Fruit fly (Drosophila melanogaster) whole organism, embryonic: Measurements from ENCODE around the gene CG5500.

Experiments used
- B-H1 ChIP-seq: fragments of 200-800 bp; sonication (Bioruptor generic); IDR thresholded peaks from 3 replicates; pipeline ENCODE4 v1.3.6; 2022; ENCODE audit warnings: missing biosample characterization, missing genetic modification characterization
- Blimp-1 ChIP-seq: fragments of 200-800 bp; sonication (Bioruptor generic); optimal IDR thresholded peaks from 3 replicates; lab custom pipeline; 2018; ENCODE audit warnings: missing biosample characterization, missing genetic modification characterization, mild to moderate bottlenecking, moderate library complexity, missing genetic modification reagents
- CG1024 ChIP-seq: fragments of 200-800 bp; sonication (Bioruptor generic); IDR thresholded peaks from 2 replicates; pipeline ENCODE4 v1.3.6; 2022; ENCODE audit warnings: missing biosample characterization, missing genetic modification characterization
- CG11456 ChIP-seq: fragments of 200-800 bp; sonication (Bioruptor generic); IDR thresholded peaks from 3 replicates; pipeline ENCODE4 v1.3.6; 2022; ENCODE audit warnings: missing biosample characterization, missing genetic modification characterization
- CG14860 ChIP-seq: fragments of 200-800 bp; sonication (Bioruptor generic); IDR thresholded peaks from 3 replicates; pipeline ENCODE4 v1.3.6; 2022; ENCODE audit warnings: missing biosample characterization, missing genetic modification characterization; ENCODE audit not compliant: partially characterized antibody
- CG1832 ChIP-seq: fragments of 200-800 bp; sonication (Bioruptor generic); optimal IDR thresholded peaks from 2 replicates; lab custom pipeline; 2017; ENCODE audit warnings: missing biosample characterization, mild to moderate bottlenecking, missing genetic modification characterization, inconsistent platforms
- CG18476 ChIP-seq: fragments of 200-800 bp; sonication (Bioruptor generic); optimal IDR thresholded peaks from 2 replicates; lab custom pipeline; 2016; ENCODE audit warnings: missing biosample characterization, mild to moderate bottlenecking, missing genetic modification characterization
- CG2120 ChIP-seq: fragments of 200-800 bp; sonication (Bioruptor generic); optimal IDR thresholded peaks from 3 replicates; lab custom pipeline; 2016; ENCODE audit warnings: missing biosample characterization, missing genetic modification characterization
- CG30403 ChIP-seq: fragments of 200-800 bp; sonication (Bioruptor generic); optimal IDR thresholded peaks from 3 replicates; lab custom pipeline; 2016; ENCODE audit warnings: missing biosample characterization, missing genetic modification characterization
- CG31224 ChIP-seq: fragments of 200-800 bp; sonication (Bioruptor generic); IDR thresholded peaks from 2 replicates; pipeline ENCODE4 v1.3.6; 2022; ENCODE audit warnings: missing biosample characterization, missing genetic modification characterization
- CG3726 ChIP-seq: fragments of 200-800 bp; sonication (Bioruptor generic); IDR thresholded peaks from 3 replicates; pipeline ENCODE4, ENCODE4 v1.3.6; 2022; ENCODE audit warnings: missing biosample characterization, missing genetic modification characterization
- CG3847 ChIP-seq: fragments of 200-800 bp; sonication (Bioruptor generic); IDR thresholded peaks from 2 replicates; pipeline ENCODE4 v1.3.6; 2022; ENCODE audit warnings: missing biosample characterization, missing genetic modification characterization
- CG6791 ChIP-seq: fragments of 200-800 bp; sonication (Bioruptor generic); IDR thresholded peaks from 3 replicates; pipeline ENCODE4 v1.3.6; 2022; ENCODE audit warnings: missing biosample characterization, missing genetic modification characterization; ENCODE audit not compliant: partially characterized antibody
- CG7839 ChIP-seq: fragments of 200-800 bp; sonication (Bioruptor generic); optimal IDR thresholded peaks from 3 replicates; lab custom pipeline; 2018; ENCODE audit warnings: missing biosample characterization, mild to moderate bottlenecking, missing genetic modification characterization, moderate library complexity
- Dad ChIP-seq: fragments of 200-800 bp; sonication (Bioruptor generic); optimal IDR thresholded peaks from 3 replicates; lab custom pipeline; 2016; ENCODE audit warnings: missing biosample characterization, missing genetic modification characterization
- Dbx ChIP-seq: fragments of 200-800 bp; sonication (Bioruptor generic); IDR thresholded peaks from 3 replicates; pipeline ENCODE4 v1.3.6; 2022; ENCODE audit warnings: missing biosample characterization, missing genetic modification characterization
- E2f1 ChIP-seq: fragments of 200-800 bp; sonication (Bioruptor generic); IDR thresholded peaks from 2 replicates; pipeline ENCODE4 v1.3.6; 2022; ENCODE audit warnings: missing biosample characterization, missing genetic modification characterization
- HLH3B ChIP-seq: fragments of 200-800 bp; sonication (Bioruptor generic); IDR thresholded peaks from 2 replicates; pipeline ENCODE4 v1.3.6; 2022; ENCODE audit warnings: missing biosample characterization, missing genetic modification characterization
- NK7.1 ChIP-seq: fragments of 200-800 bp; sonication (Bioruptor generic); optimal IDR thresholded peaks from 3 replicates; lab custom pipeline; 2016; ENCODE audit warnings: missing biosample characterization, missing genetic modification characterization
- Nf-YB ChIP-seq: fragments of 200-800 bp; sonication (Bioruptor generic); optimal IDR thresholded peaks from 3 replicates; lab custom pipeline; 2019; ENCODE audit warnings: missing biosample characterization, mild to moderate bottlenecking, missing genetic modification characterization, moderate library complexity
- Rfx ChIP-seq: fragments of 200-800 bp; sonication (Bioruptor generic); IDR thresholded peaks from 2 replicates; pipeline ENCODE4 v1.3.6; 2022; ENCODE audit warnings: missing biosample characterization, missing genetic modification characterization
- abd-A ChIP-seq: fragments of 200-800 bp; sonication (Bioruptor generic); optimal IDR thresholded peaks from 3 replicates; lab custom pipeline; 2019; ENCODE audit warnings: missing biosample characterization, mild to moderate bottlenecking, missing genetic modification characterization, moderate library complexity
- al ChIP-seq: fragments of 200-800 bp; sonication (Bioruptor generic); IDR thresholded peaks from 2 replicates; pipeline ENCODE4 v1.3.6; 2022; ENCODE audit warnings: missing biosample characterization, missing genetic modification characterization
- amos ChIP-seq: fragments of 200-800 bp; sonication (Bioruptor generic); IDR thresholded peaks from 2 replicates; pipeline ENCODE4 v1.3.6; 2022; ENCODE audit warnings: missing biosample characterization, missing genetic modification characterization; ENCODE audit not compliant: partially characterized antibody
- cg ChIP-seq: fragments of 200-800 bp; sonication (Bioruptor generic); optimal IDR thresholded peaks from 3 replicates; lab custom pipeline; 2019; ENCODE audit warnings: missing biosample characterization, mild to moderate bottlenecking, missing genetic modification characterization, moderate library complexity
- dmrt11E ChIP-seq: fragments of 200-800 bp; sonication (Bioruptor generic); optimal IDR thresholded peaks from 3 replicates; lab custom pipeline; 2018; ENCODE audit warnings: missing biosample characterization, mild to moderate bottlenecking, missing genetic modification characterization, moderate library complexity
- dpn ChIP-seq, 2 experiments: fragments of 200-800 bp; sonication (Bioruptor generic); optimal IDR thresholded peaks; 3 replicates each; lab custom pipeline; 2016; ENCODE audit warnings: missing biosample characterization in 2 of 2, missing genetic modification characterization in 2 of 2
- gcm2 ChIP-seq: fragments of 200-800 bp; sonication (Bioruptor generic); optimal IDR thresholded peaks from 2 replicates; lab custom pipeline; 2016; ENCODE audit warnings: missing biosample characterization, missing genetic modification characterization
- gem ChIP-seq: fragments of 200-800 bp; sonication (Bioruptor generic); optimal IDR thresholded peaks from 2 replicates; lab custom pipeline; 2019; ENCODE audit warnings: missing biosample characterization, mild to moderate bottlenecking, missing genetic modification characterization, moderate library complexity
- grn ChIP-seq: fragments of 200-800 bp; sonication (Bioruptor generic); optimal IDR thresholded peaks from 3 replicates; lab custom pipeline; 2017; ENCODE audit warnings: missing biosample characterization, missing genetic modification characterization
- mirr ChIP-seq: fragments of 200-800 bp; sonication (Bioruptor generic); optimal IDR thresholded peaks from 3 replicates; lab custom pipeline; 2018; ENCODE audit warnings: missing biosample characterization, mild to moderate bottlenecking, missing genetic modification characterization
- pan ChIP-seq, 4 experiments: fragments of >200 bp in 3 of 4; fragments of 200-800 bp in 1 of 4; sonication (Bioruptor generic) in 1 of 4; optimal IDR thresholded peaks in 3 of 4; IDR thresholded peaks in 1 of 4; 2 replicates each; pipeline versions ENCODE4 v1.3.6 to Lab custom; 2017 to 2022; ENCODE audit warnings: missing biosample characterization in 2 of 4, missing genetic modification characterization in 2 of 4, mixed read lengths in 1 of 4
- pfk ChIP-seq: fragments of 200-800 bp; sonication (Bioruptor generic); optimal IDR thresholded peaks from 2 replicates; lab custom pipeline; 2018; ENCODE audit warnings: missing biosample characterization, mild to moderate bottlenecking, missing genetic modification characterization, moderate library complexity
- prd ChIP-seq, 3 experiments: fragments of >200 bp in 2 of 3; fragments of 200-800 bp in 1 of 3; sonication (Bioruptor generic) in 1 of 3; optimal IDR thresholded peaks in 2 of 3; IDR thresholded peaks in 1 of 3; 2 replicates in 2 of 3; 3 replicates in 1 of 3; pipeline versions ENCODE4 v1.3.6 to Lab custom; 2017 to 2022; ENCODE audit warnings: missing biosample characterization in 1 of 3, missing genetic modification characterization in 1 of 3
- sd ChIP-seq: fragments of 200-800 bp; sonication (Bioruptor generic); optimal IDR thresholded peaks from 3 replicates; lab custom pipeline; 2018; ENCODE audit warnings: missing biosample characterization, mild to moderate bottlenecking, missing genetic modification characterization, moderate library complexity
- sens-2 ChIP-seq: fragments of 200-800 bp; sonication (Bioruptor generic); IDR thresholded peaks from 2 replicates; pipeline ENCODE4 v1.3.6; 2022; ENCODE audit warnings: missing biosample characterization, missing genetic modification characterization
- slbo ChIP-seq: fragments of 200-800 bp; sonication (Bioruptor generic); IDR thresholded peaks from 2 replicates; pipeline ENCODE4 v1.3.6; 2022; ENCODE audit warnings: missing biosample characterization, missing genetic modification characterization
- tx ChIP-seq: fragments of 200-800 bp; sonication (Bioruptor generic); optimal IDR thresholded peaks from 2 replicates; lab custom pipeline; 2016; ENCODE audit warnings: missing biosample characterization, missing genetic modification characterization
- wdn ChIP-seq: fragments of 200-800 bp; sonication (Bioruptor generic); IDR thresholded peaks from 2 replicates; pipeline ENCODE4 v1.3.6; 2022; ENCODE audit warnings: missing biosample characterization, missing genetic modification characterization

The CG5500 gene

DNA sequence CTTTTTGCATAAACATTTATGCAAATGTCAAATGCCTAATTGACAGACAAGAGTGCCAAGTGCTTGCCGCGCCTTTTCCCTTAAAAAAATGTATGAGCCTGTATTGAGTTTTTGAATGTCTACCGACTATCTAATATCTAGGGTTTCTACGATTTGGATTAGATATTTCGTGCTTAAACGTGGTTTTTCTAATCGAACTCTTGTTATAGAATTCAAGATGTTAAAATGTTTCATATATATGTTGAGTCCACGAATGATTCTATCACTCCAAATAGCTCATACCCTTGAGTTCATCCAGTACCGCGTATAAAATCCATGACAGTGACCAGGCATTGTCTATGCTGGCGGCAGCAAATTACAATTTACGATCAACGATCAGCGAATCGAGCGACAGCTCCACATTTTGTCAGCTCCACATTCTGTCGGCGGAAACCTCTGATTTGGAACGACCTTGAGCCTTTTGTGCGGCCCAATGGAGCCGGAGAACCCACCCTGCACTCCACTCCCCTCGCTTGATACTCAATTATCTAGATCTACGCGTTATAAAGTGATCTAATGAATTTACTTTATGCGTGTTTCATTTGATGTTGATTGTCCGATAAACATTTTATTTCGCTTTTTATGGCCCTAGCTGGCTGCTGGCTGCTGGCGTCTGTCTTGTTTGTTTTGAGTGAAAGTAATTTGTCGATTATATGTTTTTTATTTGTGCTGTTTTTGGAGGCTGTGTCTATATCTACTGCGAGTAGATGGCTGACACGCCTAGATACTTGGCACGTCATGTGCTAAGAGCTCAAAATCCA, 30.5 kb downstream of the CG5500 start (continued):
- TF ChIP-seq slbo (peak; percentile 61), CG18476 (GFP tag; lab: Kevin White, UChicago) (no peak), Dbx (GFP tag; lab: Robert Waterston, UW) (peak; percentile 51; the same call in 1 of the 3 replicates), dmrt11E (tag; lab: Kevin White, UChicago) (no peak), gcm2 (GFP tag; lab: Kevin White, UChicago) (no peak), dpn (GFP tag; optimal IDR thresholded peaks at IDR 0.05; lab: Kevin White, UChicago) (peak; percentile 5 to 14), Blimp-1 (peak; percentile 61), Rfx (GFP tag; lab: Robert Waterston, UW) (peak; percentile 64), pfk (no peak), CG7839 (tag; lab: Kevin White, UChicago) (peak; percentile 15), Dad (GFP tag; lab: Kevin White, UChicago) (no peak), CG3847 (GFP tag; lab: Robert Waterston, UW) (peak; percentile 20; the same call in 1 of the 2 replicates), al (GFP tag; lab: Robert Waterston, UW) (peak; percentile 40; the same call in 1 of the 2 replicates), gem (no peak), NK7.1 (GFP tag; lab: Kevin White, UChicago) (no peak), B-H1 (GFP tag; lab: Robert Waterston, UW) (no peak), sens-2 (GFP tag; lab: Robert Waterston, UW) (no peak), CG6791 (peak; percentile 19; the same call in 1 of the 3 replicates), wdn (0 out of 2 replicates have a peak, but pooled peaks have one; percentile 5), mirr (GFP tag; lab: Kevin White, UChicago) (no peak), CG2120 (peak; percentile 57), CG3726 (no peak; the same call in 2 of the 3 replicates), prd (optimal IDR thresholded peaks at IDR 0.05; lab: Kevin White, UChicago) (no peak), prd (GFP tag; IDR thresholded peaks at IDR 0.05; lab: Robert Waterston, UW) (peak; percentile 29; the same call in 1 of the 3 replicates), CG31224 (GFP tag; lab: Robert Waterston, UW) (peak; percentile 19; the same call in 1 of the 2 replicates), grn (peak; percentile 86), cg (GFP tag; lab: Kevin White, UChicago) (no peak), CG1832 (GFP tag; lab: Kevin White, UChicago) (no peak), pan (optimal IDR thresholded peaks at IDR 0.05; lab: Kevin White, UChicago) (no peak), pan (GFP tag; optimal IDR thresholded peaks at IDR 0.05 in 1 of 2, IDR thresholded peaks at IDR 0.05 in 1 of 2) (peak in 1 of 2 experiments; percentile 47), E2f1 (GFP tag; lab: Robert Waterston, UW) (peak; percentile 10; the same call in 1 of the 2 replicates), CG30403 (GFP tag; lab: Kevin White, UChicago) (peak; percentile 22), CG1024 (GFP tag; lab: Robert Waterston, UW) (no peak), CG14860 (GFP tag; lab: Robert Waterston, UW) (0 out of 3 replicates have a peak, but pooled peaks have one; percentile 10), abd-A (tag; lab: Kevin White, UChicago) (peak; percentile 41), sd (peak; percentile 32), CG11456 (0 out of 3 replicates have a peak, but pooled peaks have one; percentile 51), Nf-YB (no peak), amos (GFP tag; lab: Robert Waterston, UW) (0 out of 2 replicates have a peak, but pooled peaks have one; percentile 8), HLH3B (no peak), tx (GFP tag; lab: Kevin White, UChicago) (no peak)
